Worm (Caenorhabditis elegans): ENCODE results near the gene hpa-1.

DNA sequence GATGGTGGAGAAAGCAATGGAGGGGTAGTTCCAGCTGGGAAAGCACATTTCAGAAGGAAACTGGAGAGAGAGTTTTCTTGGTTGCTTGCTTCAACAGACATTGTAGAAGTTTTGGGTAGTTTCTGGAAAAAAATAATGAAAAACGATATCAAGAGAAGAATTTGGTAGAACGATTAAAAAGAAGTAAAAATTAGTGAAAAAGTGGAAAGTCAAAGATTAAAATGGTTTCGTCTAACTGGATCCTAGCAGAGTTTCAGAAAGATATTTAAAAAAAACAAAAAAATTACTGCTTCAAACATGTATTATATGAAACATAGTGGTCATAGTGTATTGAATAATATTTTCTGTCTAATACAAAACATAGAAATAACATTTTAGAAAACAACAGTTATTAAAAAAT, 44.4 kb upstream of the hpa-1 start, which contains the start of gene F38C2.7:
- TF ChIP-seq ama-1 (optimal IDR thresholded peaks at IDR 0.05) = no peak
- TF ChIP-seq F13H6.1 (tag; optimal IDR thresholded peaks at IDR 0.05) = no peak
- TF ChIP-seq madf-2 (tag; optimal IDR thresholded peaks at IDR 0.05) = no peak
- TF ChIP-seq nhr-11 (tag; optimal IDR thresholded peaks at IDR 0.05) = no peak
- TF ChIP-seq elt-2 (tag; optimal IDR thresholded peaks at IDR 0.05) = no peak
- TF ChIP-seq nhr-232 (tag; optimal IDR thresholded peaks at IDR 0.05) = no peak
- TF ChIP-seq fax-1 (tag; optimal IDR thresholded peaks at IDR 0.05) = no peak
- no peak for TF ChIP-seq ceh-2 (tag; optimal IDR thresholded peaks at IDR 0.05)
- TF ChIP-seq dve-1 (tag; optimal IDR thresholded peaks at IDR 0.05) = no peak

Measured in whole organism, late embryonic.